Fruit fly (Drosophila melanogaster) whole organism, embryonic: ENCODE measurements around the gene Crg-1.

Experiments used
- Awh ChIP-seq: fragments of 200-800 bp; sonication (Bioruptor generic); IDR thresholded peaks from 2 replicates; pipeline ENCODE4, ENCODE4 v1.3.6; 2022; ENCODE audit warnings: missing biosample characterization, missing genetic modification characterization
- CG11093 ChIP-seq: fragments of 200-800 bp; sonication (Bioruptor generic); IDR thresholded peaks from 3 replicates; pipeline ENCODE4 v1.3.6; 2022; ENCODE audit warnings: missing biosample characterization, missing genetic modification characterization
- CG11695 ChIP-seq: fragments of 200-800 bp; sonication (Bioruptor generic); IDR thresholded peaks from 3 replicates; pipeline ENCODE4 v1.3.6; 2022; ENCODE audit warnings: missing biosample characterization, missing genetic modification characterization
- CG13424 ChIP-seq: fragments of 200-800 bp; sonication (Bioruptor generic); optimal IDR thresholded peaks from 2 replicates; lab custom pipeline; 2019; ENCODE audit warnings: missing biosample characterization, mild to moderate bottlenecking, missing genetic modification characterization, moderate library complexity
- CG13775 ChIP-seq: fragments of 200-800 bp; sonication (Bioruptor generic); optimal IDR thresholded peaks from 3 replicates; lab custom pipeline; 2017; ENCODE audit warnings: missing biosample characterization, mild to moderate bottlenecking, missing genetic modification characterization
- CG13894 ChIP-seq: fragments of 200-800 bp; sonication (Bioruptor generic); optimal IDR thresholded peaks from 3 replicates; lab custom pipeline; 2018; ENCODE audit warnings: missing biosample characterization, mild to moderate bottlenecking, missing genetic modification characterization, moderate library complexity
- CG1602 ChIP-seq: fragments of 200-800 bp; sonication (Bioruptor generic); optimal IDR thresholded peaks from 3 replicates; lab custom pipeline; 2016; ENCODE audit warnings: missing biosample characterization, missing genetic modification characterization
- CG16815 ChIP-seq: fragments of 200-800 bp; sonication (Bioruptor generic); optimal IDR thresholded peaks from 3 replicates; lab custom pipeline; 2017; ENCODE audit warnings: missing biosample characterization, mild to moderate bottlenecking, missing genetic modification characterization
- CG17359 ChIP-seq: fragments of 200-800 bp; sonication (Bioruptor generic); optimal IDR thresholded peaks from 3 replicates; lab custom pipeline; 2018; ENCODE audit warnings: missing biosample characterization, mild to moderate bottlenecking, missing genetic modification characterization, moderate library complexity
- CG18011 ChIP-seq: fragments of 200-800 bp; sonication (Bioruptor generic); optimal IDR thresholded peaks from 2 replicates; lab custom pipeline; 2017; ENCODE audit warnings: missing biosample characterization, missing genetic modification characterization, mild to moderate bottlenecking, moderate library complexity, missing genotype
- CG30020 ChIP-seq: fragments of 200-800 bp; optimal IDR thresholded peaks from 2 replicates; lab custom pipeline; 2019; ENCODE audit warnings: missing biosample characterization, mild to moderate bottlenecking, missing genetic modification characterization, moderate library complexity
- CG31224 ChIP-seq: fragments of 200-800 bp; sonication (Bioruptor generic); IDR thresholded peaks from 2 replicates; pipeline ENCODE4 v1.3.6; 2022; ENCODE audit warnings: missing biosample characterization, missing genetic modification characterization
- CG32532 ChIP-seq: fragments of 200-800 bp; sonication (Bioruptor generic); IDR thresholded peaks from 2 replicates; pipeline ENCODE4 v1.3.6; 2022; ENCODE audit warnings: missing biosample characterization, missing genetic modification characterization
- CG4282 ChIP-seq: fragments of 200-800 bp; sonication (Bioruptor generic); optimal IDR thresholded peaks from 2 replicates; lab custom pipeline; 2016; ENCODE audit warnings: missing biosample characterization, missing genetic modification characterization
- CG4328 ChIP-seq: fragments of 200-800 bp; sonication (Bioruptor generic); optimal IDR thresholded peaks from 3 replicates; lab custom pipeline; 2017; ENCODE audit warnings: missing biosample characterization, missing genetic modification reagents, missing genetic modification characterization
- CG4707 ChIP-seq: fragments of 200-800 bp; sonication (Bioruptor generic); optimal IDR thresholded peaks from 2 replicates; lab custom pipeline; 2018; ENCODE audit warnings: missing biosample characterization, mild to moderate bottlenecking, missing genetic modification characterization, moderate library complexity
- CG4820 ChIP-seq: fragments of 200-800 bp; sonication (Bioruptor generic); optimal IDR thresholded peaks from 3 replicates; lab custom pipeline; 2016; ENCODE audit warnings: missing biosample characterization, missing genetic modification characterization
- CG4854 ChIP-seq: fragments of 200-800 bp; sonication (Bioruptor generic); optimal IDR thresholded peaks from 2 replicates; lab custom pipeline; 2016; ENCODE audit warnings: missing biosample characterization, missing genetic modification characterization, inconsistent platforms
- CG6272 ChIP-seq: fragments of 200-800 bp; sonication (Bioruptor generic); IDR thresholded peaks from 2 replicates; pipeline ENCODE4 v1.3.6; 2022; ENCODE audit warnings: missing biosample characterization, missing genetic modification characterization
- CG6683 ChIP-seq: fragments of 200-800 bp; sonication (Bioruptor generic); optimal IDR thresholded peaks from 2 replicates; lab custom pipeline; 2017; ENCODE audit warnings: missing biosample characterization, mild to moderate bottlenecking, missing genetic modification characterization, missing genetic modification reagents
- CG7357 ChIP-seq: fragments of 200-800 bp; sonication (Bioruptor generic); IDR thresholded peaks from 3 replicates; pipeline ENCODE4 v1.3.6; 2022; ENCODE audit warnings: missing biosample characterization, missing genetic modification characterization
- CG7556 ChIP-seq: fragments of 200-800 bp; sonication (Bioruptor generic); optimal IDR thresholded peaks from 2 replicates; lab custom pipeline; 2017; ENCODE audit warnings: missing biosample characterization, mild to moderate bottlenecking, missing genetic modification characterization
- CG7786 ChIP-seq: fragments of 200-800 bp; sonication (Bioruptor generic); optimal IDR thresholded peaks from 2 replicates; lab custom pipeline; 2016; ENCODE audit warnings: missing biosample characterization, missing genetic modification characterization
- CG7928 ChIP-seq: fragments of 200-800 bp; sonication (Bioruptor generic); optimal IDR thresholded peaks from 2 replicates; lab custom pipeline; 2017; ENCODE audit warnings: missing biosample characterization, mild to moderate bottlenecking, missing genetic modification characterization
- CG8944 ChIP-seq: fragments of 200-800 bp; sonication (Bioruptor generic); optimal IDR thresholded peaks from 3 replicates; lab custom pipeline; 2016; ENCODE audit warnings: missing biosample characterization, missing genetic modification characterization
- CG9215 ChIP-seq: fragments of 200-800 bp; sonication (Bioruptor generic); IDR thresholded peaks from 2 replicates; pipeline ENCODE4 v1.3.6; 2022; ENCODE audit warnings: missing biosample characterization, missing genetic modification characterization
- D ChIP-seq, 2 experiments: fragments of 200-800 bp in 1 of 2; fragments of >200 bp in 1 of 2; sonication (Bioruptor generic) in 1 of 2; optimal IDR thresholded peaks; 2 replicates in 1 of 2; 3 replicates in 1 of 2; lab custom pipeline; 2017; ENCODE audit warnings: mild to moderate bottlenecking in 1 of 2, missing biosample characterization in 1 of 2, missing genetic modification characterization in 1 of 2, missing genetic modification reagents in 1 of 2
- Eip74EF ChIP-seq, 2 experiments: fragments of 200-800 bp in 1 of 2; fragments of >200 bp in 1 of 2; sonication (Bioruptor generic) in 1 of 2; optimal IDR thresholded peaks; 2 replicates each; lab custom pipeline; 2017 to 2019; ENCODE audit warnings: missing biosample characterization in 2 of 2, missing genetic modification characterization in 2 of 2, mild to moderate bottlenecking in 1 of 2, moderate library complexity in 1 of 2
- HLH4C ChIP-seq: fragments of 200-800 bp; sonication (Bioruptor generic); IDR thresholded peaks from 3 replicates; pipeline ENCODE4 v1.3.6; 2022; ENCODE audit warnings: missing biosample characterization, missing genetic modification characterization; ENCODE audit not compliant: partially characterized antibody
- HmgZ ChIP-seq: fragments of 200-800 bp; sonication (Bioruptor generic); optimal IDR thresholded peaks from 2 replicates; lab custom pipeline; 2018; ENCODE audit warnings: missing biosample characterization, mild to moderate bottlenecking, missing genetic modification characterization
- Kr ChIP-seq: fragments of 200-800 bp; sonication (Bioruptor generic); optimal IDR thresholded peaks from 2 replicates; lab custom pipeline; 2017; ENCODE audit warnings: missing biosample characterization, mild to moderate bottlenecking, missing genetic modification characterization
- Lhr ChIP-seq: fragments of 200-800 bp; sonication (Bioruptor generic); optimal IDR thresholded peaks from 3 replicates; lab custom pipeline; 2017; ENCODE audit warnings: mild to moderate bottlenecking, missing biosample characterization, missing genetic modification reagents, missing genetic modification characterization
- Oaz ChIP-seq: fragments of 200-800 bp; sonication (Bioruptor generic); IDR thresholded peaks from 2 replicates; pipeline ENCODE4 v1.3.6; 2022; ENCODE audit warnings: missing biosample characterization, missing genetic modification characterization
- Opbp ChIP-seq: fragments of 200-800 bp; sonication (Bioruptor generic); IDR thresholded peaks from 3 replicates; pipeline ENCODE4 v1.3.6; 2022; ENCODE audit warnings: missing biosample characterization, missing genetic modification characterization; ENCODE audit not compliant: partially characterized antibody
- Ptx1 ChIP-seq: fragments of 200-800 bp; sonication (Bioruptor generic); IDR thresholded peaks from 2 replicates; pipeline ENCODE4 v1.3.6; 2022; ENCODE audit warnings: missing biosample characterization, missing genetic modification characterization
- Scr ChIP-seq: fragments of 200-800 bp; sonication (Bioruptor generic); IDR thresholded peaks from 2 replicates; pipeline ENCODE4 v1.3.6; 2022; ENCODE audit warnings: missing biosample characterization, missing genetic modification characterization; ENCODE audit not compliant: partially characterized antibody
- Sry-β ChIP-seq: fragments of 200-800 bp; sonication (Bioruptor generic); optimal IDR thresholded peaks from 2 replicates; lab custom pipeline; 2018; ENCODE audit warnings: missing biosample characterization, mild to moderate bottlenecking, missing genetic modification characterization, moderate library complexity
- Sry-δ ChIP-seq: fragments of 200-800 bp; sonication (Bioruptor generic); optimal IDR thresholded peaks from 2 replicates; lab custom pipeline; 2016; ENCODE audit warnings: missing biosample characterization, missing genetic modification characterization
- abd-A ChIP-seq: fragments of 200-800 bp; sonication (Bioruptor generic); optimal IDR thresholded peaks from 3 replicates; lab custom pipeline; 2019; ENCODE audit warnings: missing biosample characterization, mild to moderate bottlenecking, missing genetic modification characterization, moderate library complexity
- bbx ChIP-seq: fragments of 200-800 bp; sonication (Bioruptor generic); IDR thresholded peaks from 2 replicates; pipeline ENCODE4 v1.3.6; 2022; ENCODE audit warnings: missing biosample characterization, missing genetic modification characterization; ENCODE audit not compliant: partially characterized antibody
- bcd ChIP-seq: fragments of 200-800 bp; sonication (Bioruptor generic); optimal IDR thresholded peaks from 2 replicates; lab custom pipeline; 2017; ENCODE audit warnings: missing biosample characterization, mild to moderate bottlenecking, missing genetic modification characterization
- btn ChIP-seq: fragments of 200-800 bp; sonication (Bioruptor generic); optimal IDR thresholded peaks from 2 replicates; lab custom pipeline; 2016; ENCODE audit warnings: missing biosample characterization, missing genetic modification characterization
- dm ChIP-seq: fragments of 200-800 bp; sonication (Bioruptor generic); optimal IDR thresholded peaks from 3 replicates; lab custom pipeline; 2016; ENCODE audit warnings: missing biosample characterization, missing genetic modification characterization
- h ChIP-seq: fragments of >200 bp; optimal IDR thresholded peaks from 2 replicates; lab custom pipeline; 2017
- ham ChIP-seq: fragments of 200-800 bp; sonication (Bioruptor generic); IDR thresholded peaks from 2 replicates; pipeline ENCODE4 v1.3.6; 2022; ENCODE audit warnings: missing biosample characterization, missing genetic modification characterization
- kah ChIP-seq: fragments of 200-800 bp; sonication (Bioruptor generic); optimal IDR thresholded peaks from 2 replicates; lab custom pipeline; 2018; ENCODE audit warnings: missing biosample characterization, mild to moderate bottlenecking, missing genetic modification characterization
- odd ChIP-seq: fragments of 200-800 bp; sonication (Bioruptor generic); optimal IDR thresholded peaks from 2 replicates; lab custom pipeline; 2017; ENCODE audit warnings: missing biosample characterization, mild to moderate bottlenecking, missing genetic modification characterization
- pb ChIP-seq: fragments of 200-800 bp; sonication (Bioruptor generic); optimal IDR thresholded peaks from 3 replicates; lab custom pipeline; 2016; ENCODE audit warnings: missing biosample characterization, missing genetic modification characterization
- row ChIP-seq: fragments of 200-800 bp; sonication (Bioruptor generic); IDR thresholded peaks from 3 replicates; pipeline ENCODE4 v1.3.6; 2022; ENCODE audit warnings: missing biosample characterization, missing genetic modification characterization
- tna ChIP-seq: fragments of 200-800 bp; sonication (Bioruptor generic); IDR thresholded peaks from 2 replicates; pipeline ENCODE4 v1.3.6; 2022; ENCODE audit warnings: missing biosample characterization, missing genetic modification characterization; ENCODE audit not compliant: partially characterized antibody
- unc-4 ChIP-seq: fragments of 200-800 bp; sonication (Bioruptor generic); IDR thresholded peaks from 2 replicates; pipeline ENCODE4 v1.3.6; 2022; ENCODE audit warnings: missing biosample characterization, missing genetic modification characterization; ENCODE audit not compliant: partially characterized antibody

Crg-1 gene

DNA sequence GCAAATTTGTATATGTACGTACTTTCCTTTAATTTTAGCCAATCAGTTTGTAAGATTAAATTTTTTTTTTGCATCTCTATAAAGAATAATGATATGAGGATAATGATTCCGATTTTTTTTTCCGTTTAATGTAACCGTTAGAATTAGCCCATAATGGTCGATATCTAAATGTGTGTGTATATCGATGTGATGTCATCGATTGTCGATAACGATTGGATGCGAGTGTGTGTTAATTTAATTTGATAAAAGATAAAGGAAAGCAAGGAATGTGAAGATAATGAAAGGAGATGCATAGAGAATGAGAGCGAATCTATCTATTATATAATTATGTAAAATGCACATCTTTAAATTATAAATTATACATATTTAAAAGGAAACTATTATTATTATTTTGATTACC, 4.6 kb upstream of the Crg-1 start (continued):
- TF ChIP-seq Sry-δ (GFP tag; lab: Kevin White, UChicago) (peak; percentile 8), CG18011 (GFP tag; lab: Kevin White, UChicago) (no peak), Kr (no peak), tna (GFP tag; lab: Robert Waterston, UW) (peak; percentile 82), CG11093 (no peak), odd (GFP tag; lab: Kevin White, UChicago) (no peak), CG13424 (no peak), Opbp (peak; percentile 80; the same call in 2 of the 3 replicates), bbx (GFP tag; lab: Robert Waterston, UW) (peak; percentile 86), dm (no peak), CG4282 (GFP tag; lab: Kevin White, UChicago) (no peak), Sry-β (no peak), Scr (GFP tag; lab: Robert Waterston, UW) (peak; percentile 73), CG7786 (GFP tag; lab: Kevin White, UChicago) (no peak), CG7357 (no peak), unc-4 (GFP tag; lab: Robert Waterston, UW) (peak; percentile 64), row (GFP tag; lab: Robert Waterston, UW) (no peak), CG16815 (GFP tag; lab: Kevin White, UChicago) (no peak), bcd (no peak), CG7556 (no peak), CG13894 (tag; lab: Kevin White, UChicago) (no peak), CG30020 (no peak), CG7928 (GFP tag; lab: Kevin White, UChicago) (no peak), Lhr (GFP tag; lab: Kevin White, UChicago) (no peak), Ptx1 (GFP tag; lab: Robert Waterston, UW) (no peak), Eip74EF (GFP tag; optimal IDR thresholded peaks at IDR 0.05; lab: Kevin White, UChicago) (no peak), ham (GFP tag; lab: Robert Waterston, UW) (no peak), CG4854 (GFP tag; lab: Kevin White, UChicago) (no peak), D (optimal IDR thresholded peaks at IDR 0.05; lab: Kevin White, UChicago) (no peak), D (GFP tag; optimal IDR thresholded peaks at IDR 0.05; lab: Kevin White, UChicago) (no peak), Awh (GFP tag; lab: Robert Waterston, UW) (no peak), h (lab: Kevin White, UChicago) (no peak), CG8944 (GFP tag; lab: Kevin White, UChicago) (no peak), pb (GFP tag; lab: Kevin White, UChicago) (no peak), CG6272 (no peak), CG17359 (tag; lab: Kevin White, UChicago) (no peak), CG4328 (no peak), btn (GFP tag; lab: Kevin White, UChicago) (no peak), CG13775 (GFP tag; lab: Kevin White, UChicago) (no peak), CG4820 (GFP tag; lab: Kevin White, UChicago) (no peak), CG6683 (GFP tag; lab: Kevin White, UChicago) (no peak), CG32532 (GFP tag; lab: Robert Waterston, UW) (no peak), CG11695 (GFP tag; lab: Robert Waterston, UW) (no peak), CG9215 (GFP tag; lab: Robert Waterston, UW) (no peak), HmgZ (tag; lab: Kevin White, UChicago) (no peak), abd-A (tag; lab: Kevin White, UChicago) (no peak), kah (GFP tag; lab: Kevin White, UChicago) (no peak), Oaz (GFP tag; lab: Robert Waterston, UW) (no peak), HLH4C (GFP tag; lab: Robert Waterston, UW) (peak; percentile 90), CG4707 (GFP tag; lab: Kevin White, UChicago) (no peak), CG31224 (no peak), CG1602 (GFP tag; lab: Kevin White, UChicago) (no peak)
